Worm (Caenorhabditis elegans) whole organism, young adult: ENCODE measurements around the gene srv-14.

Experiments used
- B0261.1 ChIP-seq: sonication (generic microtip); optimal IDR thresholded peaks from 2 replicates; lab custom pipeline; 2016; ENCODE audit warnings: mild to moderate bottlenecking, missing genetic modification characterization, moderate library complexity, missing compliant biosample characterization
- D2030.7 ChIP-seq: fragments of 200-800 bp; sonication (Bioruptor generic); IDR thresholded peaks from 2 replicates; pipeline ENCODE4 v1.3.6; 2022; ENCODE audit warnings: missing genetic modification reagents, missing genetic modification characterization, missing compliant biosample characterization
- F10E7.11 ChIP-seq: sonication (generic microtip); optimal IDR thresholded peaks from 2 replicates; lab custom pipeline; 2017; ENCODE audit warnings: mild to moderate bottlenecking, missing genetic modification characterization, moderate library complexity, missing compliant biosample characterization
- F33H1.4 ChIP-seq: fragments of 200-800 bp; sonication (Bioruptor generic); IDR thresholded peaks from 2 replicates; pipeline ENCODE4 v1.3.6; 2022; ENCODE audit warnings: missing genetic modification reagents, missing genetic modification characterization, missing compliant biosample characterization
- F37B4.10 ChIP-seq: fragments of 200-800 bp; sonication (Bioruptor generic); IDR thresholded peaks from 2 replicates; pipeline ENCODE4 v1.3.6; 2022; ENCODE audit warnings: missing genetic modification characterization, missing compliant biosample characterization
- F49E8.2 ChIP-seq: sonication (generic microtip); optimal IDR thresholded peaks from 3 replicates; lab custom pipeline; 2017; ENCODE audit warnings: missing genetic modification characterization, mild to moderate bottlenecking, missing compliant biosample characterization, antibody characterized with exemption, moderate library complexity; ENCODE audit not compliant: insufficient read depth
- F52B5.7 ChIP-seq: sonication (generic microtip); optimal IDR thresholded peaks from 2 replicates; lab custom pipeline; 2016; ENCODE audit warnings: mild to moderate bottlenecking, missing genetic modification characterization, missing compliant biosample characterization
- F55B11.4 ChIP-seq: sonication (generic microtip); optimal IDR thresholded peaks from 2 replicates; lab custom pipeline; 2016; ENCODE audit warnings: missing compliant biosample characterization, missing genetic modification characterization, borderline replicate concordance; ENCODE audit not compliant: insufficient read depth
- T07F8.4 ChIP-seq: sonication (generic microtip); optimal IDR thresholded peaks from 2 replicates; lab custom pipeline; 2016; ENCODE audit warnings: mild to moderate bottlenecking, missing genetic modification characterization, moderate library complexity, missing compliant biosample characterization
- Y67H2A.10 ChIP-seq: fragments of 200-800 bp; sonication (Bioruptor generic); conservative IDR thresholded peaks from 2 replicates; pipeline ENCODE4 v1.3.6; 2022; ENCODE audit warnings: missing genetic modification reagents, missing genetic modification characterization, missing compliant biosample characterization
- Y79H2A.3 ChIP-seq: fragments of 200-800 bp; sonication (Bioruptor generic); conservative IDR thresholded peaks from 2 replicates; pipeline ENCODE4 v1.3.6; 2022; ENCODE audit warnings: missing genetic modification reagents, missing genetic modification characterization, missing compliant biosample characterization
- ZK185.1 ChIP-seq: sonication (generic microtip); optimal IDR thresholded peaks from 2 replicates; lab custom pipeline; 2016; ENCODE audit warnings: mild to moderate bottlenecking, missing genetic modification characterization, missing compliant biosample characterization; ENCODE audit not compliant: poor library complexity, severe bottlenecking
- ama-1 ChIP-seq, 3 experiments: fragments of 150-350 bp in 1 of 3; sonication (generic microtip) in 2 of 3; optimal IDR thresholded peaks; 2 replicates each; lab custom pipeline; 2014 to 2018; ENCODE audit warnings: missing biosample characterization in 2 of 3, missing genetic modification characterization in 2 of 3, missing genetic modification reagents in 2 of 3
- aptf-2 ChIP-seq: fragments of 200-800 bp; sonication (Bioruptor generic); conservative IDR thresholded peaks from 2 replicates; pipeline ENCODE4 v1.3.6; 2022; ENCODE audit warnings: missing genetic modification reagents, missing genetic modification characterization, missing compliant biosample characterization
- aptf-3 ChIP-seq: fragments of 200-800 bp; sonication (Bioruptor generic); IDR thresholded peaks from 2 replicates; pipeline ENCODE4 v1.3.6; 2022; ENCODE audit warnings: missing genetic modification characterization, missing compliant biosample characterization
- cebp-2 ChIP-seq: fragments of 200-800 bp; sonication (Bioruptor generic); IDR thresholded peaks from 2 replicates; pipeline ENCODE4 v1.3.6; 2022; ENCODE audit warnings: missing genetic modification characterization, missing compliant biosample characterization
- ceh-91 ChIP-seq: fragments of 200-800 bp; sonication (Bioruptor generic); IDR thresholded peaks from 2 replicates; pipeline ENCODE4 v1.3.6; 2022; ENCODE audit warnings: missing genetic modification reagents, missing genetic modification characterization, missing compliant biosample characterization
- chd-7 ChIP-seq: sonication (generic microtip); optimal IDR thresholded peaks from 2 replicates; lab custom pipeline; 2016; ENCODE audit warnings: mild to moderate bottlenecking, missing genetic modification characterization, moderate library complexity, missing compliant biosample characterization
- egrh-3 ChIP-seq: fragments of 200-800 bp; sonication (Bioruptor generic); IDR thresholded peaks from 2 replicates; pipeline ENCODE4 v1.3.6; 2022; ENCODE audit warnings: missing genetic modification reagents, missing genetic modification characterization, missing compliant biosample characterization
- ekl-4 ChIP-seq: fragments of 200-800 bp; sonication (Bioruptor generic); IDR thresholded peaks from 2 replicates; pipeline ENCODE4 v1.3.6; 2022; ENCODE audit warnings: missing genetic modification reagents, missing genetic modification characterization, missing compliant biosample characterization
- fkh-3 ChIP-seq: sonication (generic microtip); optimal IDR thresholded peaks from 2 replicates; lab custom pipeline; 2016; ENCODE audit warnings: mild to moderate bottlenecking, missing genetic modification characterization, missing compliant biosample characterization
- him-1 ChIP-seq: sonication (generic microtip); optimal IDR thresholded peaks from 2 replicates; lab custom pipeline; 2016; ENCODE audit warnings: missing genotype, missing genetic modification reagents, missing genetic modification characterization, missing compliant biosample characterization
- hlh-12 ChIP-seq: sonication (generic microtip); optimal IDR thresholded peaks from 2 replicates; lab custom pipeline; 2016; ENCODE audit warnings: missing genetic modification characterization, missing compliant biosample characterization
- hrde-1 ChIP-seq: sonication (generic microtip); optimal IDR thresholded peaks from 2 replicates; lab custom pipeline; 2016; ENCODE audit warnings: missing genetic modification characterization, mild to moderate bottlenecking, missing compliant biosample characterization, moderate library complexity, missing genotype, missing genetic modification reagents, borderline replicate concordance
- lin-26 ChIP-seq: fragments of 200-800 bp; sonication (Bioruptor generic); IDR thresholded peaks from 2 replicates; pipeline ENCODE4 v1.3.6; 2022; ENCODE audit warnings: missing genetic modification reagents, missing genetic modification characterization, missing compliant biosample characterization
- lin-35 ChIP-seq, 3 experiments: fragments of 150-350 bp in 2 of 3; sonication (generic microtip) in 1 of 3; optimal IDR thresholded peaks; 2 replicates each; lab custom pipeline; 2014 to 2018; ENCODE audit warnings: missing biosample characterization in 3 of 3, missing genetic modification characterization in 3 of 3, missing genetic modification reagents in 3 of 3
- lin-40 ChIP-seq: sonication (generic microtip); optimal IDR thresholded peaks from 2 replicates; lab custom pipeline; 2016; ENCODE audit warnings: missing genetic modification characterization, mild to moderate bottlenecking, missing compliant biosample characterization, missing genotype, missing genetic modification reagents
- lir-1 ChIP-seq: fragments of 200-800 bp; sonication (Bioruptor generic); conservative IDR thresholded peaks from 2 replicates; pipeline ENCODE4 v1.3.6; 2022; ENCODE audit warnings: missing genetic modification reagents, missing genetic modification characterization, missing compliant biosample characterization
- lsl-1 ChIP-seq: fragments of 200-800 bp; sonication (Bioruptor generic); optimal IDR thresholded peaks from 2 replicates; lab custom pipeline; 2018; ENCODE audit warnings: mild to moderate bottlenecking, missing genetic modification characterization, moderate library complexity, missing compliant biosample characterization
- mcd-1 ChIP-seq: fragments of 200-800 bp; sonication (Bioruptor generic); IDR thresholded peaks from 2 replicates; pipeline ENCODE4 v1.3.6; 2022; ENCODE audit warnings: missing genetic modification reagents, missing genetic modification characterization, missing compliant biosample characterization
- mxl-1 ChIP-seq: sonication (generic microtip); optimal IDR thresholded peaks from 2 replicates; lab custom pipeline; 2016; ENCODE audit warnings: missing genetic modification characterization, missing compliant biosample characterization
- nfya-2 ChIP-seq: fragments of 200-800 bp; sonication (Bioruptor generic); IDR thresholded peaks from 2 replicates; pipeline ENCODE4 v1.3.6; 2022; ENCODE audit warnings: missing genetic modification reagents, missing genetic modification characterization, missing compliant biosample characterization
- nfyb-1 ChIP-seq: fragments of 200-800 bp; sonication (Bioruptor generic); IDR thresholded peaks from 2 replicates; pipeline ENCODE4 v1.3.6; 2022; ENCODE audit warnings: missing genetic modification reagents, missing genetic modification characterization, missing compliant biosample characterization
- nhr-27 ChIP-seq: fragments of 200-800 bp; sonication (Bioruptor generic); optimal IDR thresholded peaks from 2 replicates; lab custom pipeline; 2018; ENCODE audit warnings: mild to moderate bottlenecking, missing genetic modification characterization, moderate library complexity, missing compliant biosample characterization
- nhr-80 ChIP-seq: sonication (generic microtip); optimal IDR thresholded peaks from 2 replicates; lab custom pipeline; 2016; ENCODE audit warnings: missing genetic modification characterization, missing compliant biosample characterization
- nhr-90 ChIP-seq: sonication (generic microtip); optimal IDR thresholded peaks from 2 replicates; lab custom pipeline; 2016; ENCODE audit warnings: missing genotype, mild to moderate bottlenecking, missing genetic modification characterization, missing compliant biosample characterization
- pha-4 ChIP-seq: fragments of 150-350 bp; sonication (generic microtip); optimal IDR thresholded peaks from 2 replicates; lab custom pipeline; 2014; ENCODE audit warnings: missing biosample characterization, missing genetic modification reagents, missing genetic modification characterization
- rcor-1 ChIP-seq: fragments of 200-800 bp; sonication (Bioruptor generic); IDR thresholded peaks from 2 replicates; pipeline ENCODE4 v1.3.6; 2022; ENCODE audit warnings: missing genetic modification reagents, missing genetic modification characterization, missing compliant biosample characterization
- rpc-1 ChIP-seq, 2 experiments: fragments of 150-350 bp in 1 of 2; sonication (generic microtip) in 1 of 2; optimal IDR thresholded peaks; 2 replicates each; lab custom pipeline; 2014 to 2018; ENCODE audit warnings: missing biosample characterization in 1 of 2, missing genetic modification characterization in 1 of 2, missing genetic modification reagents in 1 of 2, missing genotype in 1 of 2
- sdz-38 ChIP-seq: sonication (generic microtip); optimal IDR thresholded peaks from 2 replicates; lab custom pipeline; 2016; ENCODE audit warnings: missing genotype, missing genetic modification characterization, missing compliant biosample characterization
- sea-2 ChIP-seq: fragments of 200-800 bp; sonication (Bioruptor generic); IDR thresholded peaks from 2 replicates; pipeline ENCODE4 v1.3.6; 2022; ENCODE audit warnings: missing genetic modification characterization, missing compliant biosample characterization
- somi-1 ChIP-seq: fragments of 200-800 bp; sonication (Bioruptor generic); optimal IDR thresholded peaks from 2 replicates; lab custom pipeline; 2018; ENCODE audit warnings: mild to moderate bottlenecking, missing genetic modification characterization, missing compliant biosample characterization
- sptf-2 ChIP-seq: fragments of 200-800 bp; sonication (Bioruptor generic); optimal IDR thresholded peaks from 2 replicates; lab custom pipeline; 2018; ENCODE audit warnings: mild to moderate bottlenecking, missing genetic modification characterization, missing compliant biosample characterization
- tbp1 ChIP-seq: fragments of 200-800 bp; sonication (Bioruptor generic); optimal IDR thresholded peaks from 2 replicates; lab custom pipeline; 2018; ENCODE audit warnings: mild to moderate bottlenecking, missing genetic modification characterization, missing compliant biosample characterization
- tbx-9 ChIP-seq: sonication (generic microtip); optimal IDR thresholded peaks from 2 replicates; lab custom pipeline; 2016; ENCODE audit warnings: borderline replicate concordance, missing genetic modification characterization, inconsistent platforms, missing compliant biosample characterization
- tlf-1 ChIP-seq: fragments of 200-800 bp; sonication (Bioruptor generic); optimal IDR thresholded peaks from 2 replicates; lab custom pipeline; 2018; ENCODE audit warnings: mild to moderate bottlenecking, missing genetic modification characterization, missing compliant biosample characterization
- ztf-22 ChIP-seq: fragments of 200-800 bp; sonication (Bioruptor generic); optimal IDR thresholded peaks from 2 replicates; lab custom pipeline; 2018; ENCODE audit warnings: mild to moderate bottlenecking, missing genetic modification characterization, moderate library complexity, missing compliant biosample characterization
- ztf-25 ChIP-seq: fragments of 200-800 bp; sonication (Bioruptor generic); IDR thresholded peaks from 2 replicates; pipeline ENCODE4 v1.3.6; 2022; ENCODE audit warnings: missing genetic modification reagents, missing genetic modification characterization, missing compliant biosample characterization

srv-14 gene

ce11 chrIV:15931833-15932232 is 37.8 kb upstream of the srv-14 start (continued):
- TF ChIP-seq lin-35 (GFP tag; optimal IDR thresholded peaks at IDR 0.05; lab: Kevin White, UChicago) (peak in 1 of 3 experiments; percentile 35), pha-4 (tag; lab: Kevin White, UChicago) (no peak), aptf-3 (no peak), nfya-2 (no peak), mxl-1 (tag; lab: Kevin White, UChicago) (peak; percentile 49), somi-1 (GFP tag; lab: Kevin White, UChicago) (peak; percentile 53), ekl-4 (GFP tag; lab: Robert Waterston, UW) (0 out of 2 replicates have a peak, but pooled peaks have one; percentile 46), fkh-3 (tag; lab: Kevin White, UChicago) (no peak), F37B4.10 (GFP tag; lab: Robert Waterston, UW) (no peak), F49E8.2 (tag; lab: Kevin White, UChicago) (peak; percentile 39), ama-1 (optimal IDR thresholded peaks at IDR 0.05; lab: Kevin White, UChicago) (no peak), ama-1 (GFP tag; optimal IDR thresholded peaks at IDR 0.05; lab: Kevin White, UChicago) (peak in 1 of 2 experiments; percentile 80), ZK185.1 (peak; percentile 76), nfyb-1 (peak; percentile 63; the same call in 1 of the 2 replicates), sptf-2 (no peak), him-1 (tag; lab: Kevin White, UChicago) (peak; percentile 7), nhr-90 (tag; lab: Kevin White, UChicago) (peak; percentile 84), lsl-1 (GFP tag; lab: Kevin White, UChicago) (no peak), F52B5.7 (tag; lab: Kevin White, UChicago) (peak; percentile 65), F33H1.4 (GFP tag; lab: Robert Waterston, UW) (no peak), egrh-3 (GFP tag; lab: Robert Waterston, UW) (0 out of 2 replicates have a peak, but pooled peaks have one; percentile 7), sea-2 (GFP tag; lab: Robert Waterston, UW) (no peak), Y67H2A.10 (no peak), Y79H2A.3 (GFP tag; lab: Robert Waterston, UW) (no peak), tlf-1 (GFP tag; lab: Kevin White, UChicago) (peak; percentile 2), nhr-80 (tag; lab: Kevin White, UChicago) (no peak), hrde-1 (tag; lab: Kevin White, UChicago) (no peak), aptf-2 (GFP tag; lab: Robert Waterston, UW) (0 out of 2 replicates have a peak, but pooled peaks have one; percentile 47), tbp1 (GFP tag; lab: Kevin White, UChicago) (peak; percentile 96), sdz-38 (tag; lab: Kevin White, UChicago) (no peak), nhr-27 (no peak), ztf-22 (GFP tag; lab: Kevin White, UChicago) (no peak), hlh-12 (tag; lab: Kevin White, UChicago) (no peak), tbx-9 (no peak), D2030.7 (GFP tag; lab: Robert Waterston, UW) (peak; percentile 50), chd-7 (tag; lab: Kevin White, UChicago) (peak; percentile 74), F10E7.11 (tag; lab: Kevin White, UChicago) (no peak), mcd-1 (GFP tag; lab: Robert Waterston, UW) (peak; percentile 50), T07F8.4 (tag; lab: Kevin White, UChicago) (peak; percentile 62), lir-1 (GFP tag; lab: Robert Waterston, UW) (no peak), ceh-91 (no peak), rpc-1 (optimal IDR thresholded peaks at IDR 0.05; lab: Kevin White, UChicago) (peak; percentile 78), rpc-1 (tag; optimal IDR thresholded peaks at IDR 0.05; lab: Kevin White, UChicago) (peak; percentile 78), lin-26 (peak; percentile 93), B0261.1 (tag; lab: Kevin White, UChicago) (peak; percentile 85), F55B11.4 (tag; lab: Kevin White, UChicago) (no peak), cebp-2 (GFP tag; lab: Robert Waterston, UW) (no peak), rcor-1 (GFP tag; lab: Robert Waterston, UW) (no peak), lin-40 (tag; lab: Kevin White, UChicago) (peak; percentile 24), ztf-25 (GFP tag; lab: Robert Waterston, UW) (0 out of 2 replicates have a peak, but pooled peaks have one; percentile 60)
